Fruit fly (Drosophila melanogaster) whole organism, prepupa: ENCODE results near the gene dhd.

Source experiments
- Blimp-1 ChIP-seq: fragments of 200-800 bp; sonication (Bioruptor generic); optimal IDR thresholded peaks from 3 replicates; lab custom pipeline; 2017; ENCODE audit warnings: missing biosample characterization, missing genetic modification characterization, mild to moderate bottlenecking, moderate library complexity, missing genetic modification reagents
- CG10669 ChIP-seq: fragments of 200-800 bp; sonication (Bioruptor generic); optimal IDR thresholded peaks from 3 replicates; lab custom pipeline; 2018; ENCODE audit warnings: missing biosample characterization, mild to moderate bottlenecking, missing genetic modification characterization, moderate library complexity
- CG11294 ChIP-seq: fragments of 200-800 bp; sonication (Bioruptor generic); IDR thresholded peaks from 2 replicates; pipeline ENCODE4 v1.3.6; 2022; ENCODE audit warnings: missing biosample characterization, missing genetic modification characterization
- CG11762 ChIP-seq: fragments of 200-800 bp; sonication (Bioruptor generic); optimal IDR thresholded peaks from 3 replicates; lab custom pipeline; 2016; ENCODE audit warnings: missing biosample characterization, missing genetic modification characterization; ENCODE audit not compliant: insufficient read depth
- CG11902 ChIP-seq: fragments of 200-800 bp; sonication (Bioruptor generic); optimal IDR thresholded peaks from 3 replicates; lab custom pipeline; 2016; ENCODE audit warnings: missing biosample characterization, missing genetic modification characterization
- CG15336 ChIP-seq: fragments of 200-800 bp; sonication (Bioruptor generic); IDR thresholded peaks from 2 replicates; pipeline ENCODE4 v1.3.6; 2022; ENCODE audit warnings: missing biosample characterization, missing genetic modification characterization
- CG16779 ChIP-seq: fragments of 200-800 bp; sonication (Bioruptor generic); optimal IDR thresholded peaks from 3 replicates; lab custom pipeline; 2017; ENCODE audit warnings: missing biosample characterization, mild to moderate bottlenecking, missing genetic modification characterization
- CG3032 ChIP-seq: fragments of 200-800 bp; optimal IDR thresholded peaks from 2 replicates; lab custom pipeline; 2019; ENCODE audit warnings: missing biosample characterization, mild to moderate bottlenecking, missing genetic modification characterization, moderate library complexity
- CG31627 ChIP-seq: fragments of 200-800 bp; sonication (Bioruptor generic); optimal IDR thresholded peaks from 3 replicates; lab custom pipeline; 2016; ENCODE audit warnings: missing biosample characterization, missing genetic modification characterization
- CG34406 ChIP-seq: fragments of 200-800 bp; sonication (Bioruptor generic); optimal IDR thresholded peaks from 3 replicates; lab custom pipeline; 2016; ENCODE audit warnings: missing biosample characterization, missing genetic modification characterization
- CG6792 ChIP-seq: fragments of 200-800 bp; sonication (Bioruptor generic); optimal IDR thresholded peaks from 3 replicates; lab custom pipeline; 2016; ENCODE audit warnings: missing biosample characterization, missing genetic modification characterization
- CG6808 ChIP-seq: fragments of 200-800 bp; sonication (Bioruptor generic); optimal IDR thresholded peaks from 3 replicates; lab custom pipeline; 2017; ENCODE audit warnings: missing biosample characterization, missing genetic modification characterization, mild to moderate bottlenecking, moderate library complexity, missing genetic modification reagents
- CG7368 ChIP-seq: fragments of 200-800 bp; sonication (Bioruptor generic); optimal IDR thresholded peaks from 3 replicates; lab custom pipeline; 2016; ENCODE audit warnings: missing biosample characterization, missing genetic modification characterization
- CG8632 ChIP-seq: fragments of 200-800 bp; sonication (Bioruptor generic); optimal IDR thresholded peaks from 3 replicates; lab custom pipeline; 2016; ENCODE audit warnings: missing biosample characterization, missing genetic modification characterization
- CG9139 ChIP-seq: fragments of 200-800 bp; sonication (Bioruptor generic); optimal IDR thresholded peaks from 3 replicates; lab custom pipeline; 2017; ENCODE audit warnings: missing biosample characterization, mild to moderate bottlenecking, missing genetic modification characterization
- Eip75B ChIP-seq: fragments of 200-800 bp; sonication (Bioruptor generic); optimal IDR thresholded peaks from 3 replicates; lab custom pipeline; 2016; ENCODE audit warnings: missing biosample characterization, missing genetic modification characterization
- Eip78C ChIP-seq: fragments of 200-800 bp; sonication (Bioruptor generic); peaks from one replicate; lab custom pipeline; 2016; ENCODE audit warnings: missing biosample characterization, missing genetic modification characterization
- Eip93F ChIP-seq: fragments of 200-800 bp; sonication (Bioruptor generic); optimal IDR thresholded peaks from 2 replicates; lab custom pipeline; 2016; ENCODE audit warnings: missing biosample characterization, mild to moderate bottlenecking, missing genetic modification characterization
- Ets21C ChIP-seq: fragments of 200-800 bp; sonication (Bioruptor generic); optimal IDR thresholded peaks from 3 replicates; lab custom pipeline; 2016; ENCODE audit warnings: missing biosample characterization, missing genetic modification characterization
- Ets96B ChIP-seq: fragments of 200-800 bp; optimal IDR thresholded peaks from 2 replicates; lab custom pipeline; 2019; ENCODE audit warnings: missing biosample characterization, mild to moderate bottlenecking, missing genetic modification characterization, moderate library complexity
- Gug ChIP-seq: fragments of 200-800 bp; sonication (Bioruptor generic); IDR thresholded peaks from 2 replicates; pipeline ENCODE4 v1.3.6; 2022; ENCODE audit warnings: missing biosample characterization, missing genetic modification characterization
- Hr39 ChIP-seq: fragments of 200-800 bp; sonication (Bioruptor generic); optimal IDR thresholded peaks from 2 replicates; lab custom pipeline; 2016; ENCODE audit warnings: missing biosample characterization, missing genetic modification characterization
- Lpt ChIP-seq: fragments of 200-800 bp; sonication (Bioruptor generic); optimal IDR thresholded peaks from 3 replicates; lab custom pipeline; 2016; ENCODE audit warnings: missing biosample characterization, missing genetic modification characterization
- Met ChIP-seq: fragments of 200-800 bp; sonication (Bioruptor generic); optimal IDR thresholded peaks from 3 replicates; lab custom pipeline; 2016; ENCODE audit warnings: missing biosample characterization, missing genetic modification characterization
- OdsH ChIP-seq: fragments of 200-800 bp; sonication (Bioruptor generic); optimal IDR thresholded peaks from 3 replicates; lab custom pipeline; 2016; ENCODE audit warnings: missing biosample characterization, missing genetic modification characterization
- Smox ChIP-seq: fragments of 200-800 bp; sonication (Bioruptor generic); optimal IDR thresholded peaks from 3 replicates; lab custom pipeline; 2016; ENCODE audit warnings: missing biosample characterization, missing genetic modification characterization
- Sox102F ChIP-seq: fragments of 200-800 bp; sonication (Bioruptor generic); optimal IDR thresholded peaks from 2 replicates; lab custom pipeline; 2016; ENCODE audit warnings: missing biosample characterization, mild to moderate bottlenecking, missing genetic modification characterization
- Sox14 ChIP-seq: fragments of 200-800 bp; sonication (Bioruptor generic); optimal IDR thresholded peaks from 3 replicates; lab custom pipeline; 2016; ENCODE audit warnings: missing biosample characterization, missing genetic modification characterization
- Sox15 ChIP-seq: fragments of 200-800 bp; sonication (Bioruptor generic); optimal IDR thresholded peaks from 3 replicates; lab custom pipeline; 2016; ENCODE audit warnings: missing biosample characterization, missing genetic modification characterization
- achi ChIP-seq: fragments of 200-800 bp; sonication (Bioruptor generic); optimal IDR thresholded peaks from 3 replicates; lab custom pipeline; 2016; ENCODE audit warnings: missing biosample characterization, missing genetic modification characterization
- acj6 ChIP-seq: fragments of 200-800 bp; sonication (Bioruptor generic); optimal IDR thresholded peaks from 3 replicates; lab custom pipeline; 2016; ENCODE audit warnings: missing biosample characterization, missing genetic modification characterization
- cyc ChIP-seq: fragments of 200-800 bp; sonication (Bioruptor generic); optimal IDR thresholded peaks from 3 replicates; lab custom pipeline; 2016; ENCODE audit warnings: missing biosample characterization, missing genetic modification characterization
- dsx ChIP-seq: fragments of 200-800 bp; optimal IDR thresholded peaks from 3 replicates; lab custom pipeline; 2019; ENCODE audit warnings: missing biosample characterization, mild to moderate bottlenecking, missing genetic modification characterization, moderate library complexity; ENCODE audit not compliant: poor library complexity, severe bottlenecking
- eg ChIP-seq: fragments of 200-800 bp; sonication (Bioruptor generic); IDR thresholded peaks from 3 replicates; pipeline ENCODE4 v1.3.6; 2022; ENCODE audit warnings: missing biosample characterization, missing genetic modification characterization
- fd59A ChIP-seq: fragments of 200-800 bp; sonication (Bioruptor generic); optimal IDR thresholded peaks from 2 replicates; lab custom pipeline; 2017; ENCODE audit warnings: missing biosample characterization, mild to moderate bottlenecking, missing genetic modification characterization, missing genetic modification reagents
- fd85E ChIP-seq: fragments of 200-800 bp; sonication (Bioruptor generic); optimal IDR thresholded peaks from 3 replicates; lab custom pipeline; 2016; ENCODE audit warnings: missing biosample characterization, missing genetic modification characterization
- fkh ChIP-seq: fragments of 200-800 bp; sonication (Bioruptor generic); optimal IDR thresholded peaks from 3 replicates; lab custom pipeline; 2017; ENCODE audit warnings: missing biosample characterization, mild to moderate bottlenecking, missing genetic modification characterization, moderate library complexity
- net ChIP-seq: fragments of 200-800 bp; sonication (Bioruptor generic); optimal IDR thresholded peaks from 3 replicates; lab custom pipeline; 2016; ENCODE audit warnings: missing biosample characterization, missing genetic modification characterization
- salr ChIP-seq, 2 experiments: fragments of 200-800 bp; sonication (Bioruptor generic); optimal IDR thresholded peaks; 3 replicates each; lab custom pipeline; 2016 to 2018; ENCODE audit warnings: missing biosample characterization in 2 of 2, missing genetic modification characterization in 2 of 2, mild to moderate bottlenecking in 1 of 2
- spab ChIP-seq: fragments of 200-800 bp; sonication (Bioruptor generic); optimal IDR thresholded peaks from 2 replicates; lab custom pipeline; 2017; ENCODE audit warnings: missing biosample characterization, mild to moderate bottlenecking, missing genetic modification characterization, missing genetic modification reagents
- ss ChIP-seq, 2 experiments: fragments of 200-800 bp; sonication (Bioruptor generic); optimal IDR thresholded peaks; 2 replicates in 1 of 2; 3 replicates in 1 of 2; lab custom pipeline; 2017 to 2018; ENCODE audit warnings: mild to moderate bottlenecking in 2 of 2, missing biosample characterization in 2 of 2, missing genetic modification characterization in 2 of 2, moderate library complexity in 1 of 2
- topi ChIP-seq: fragments of 200-800 bp; sonication (Bioruptor generic); optimal IDR thresholded peaks from 3 replicates; lab custom pipeline; 2016; ENCODE audit warnings: missing biosample characterization, missing genetic modification characterization

The dhd gene

DNA sequence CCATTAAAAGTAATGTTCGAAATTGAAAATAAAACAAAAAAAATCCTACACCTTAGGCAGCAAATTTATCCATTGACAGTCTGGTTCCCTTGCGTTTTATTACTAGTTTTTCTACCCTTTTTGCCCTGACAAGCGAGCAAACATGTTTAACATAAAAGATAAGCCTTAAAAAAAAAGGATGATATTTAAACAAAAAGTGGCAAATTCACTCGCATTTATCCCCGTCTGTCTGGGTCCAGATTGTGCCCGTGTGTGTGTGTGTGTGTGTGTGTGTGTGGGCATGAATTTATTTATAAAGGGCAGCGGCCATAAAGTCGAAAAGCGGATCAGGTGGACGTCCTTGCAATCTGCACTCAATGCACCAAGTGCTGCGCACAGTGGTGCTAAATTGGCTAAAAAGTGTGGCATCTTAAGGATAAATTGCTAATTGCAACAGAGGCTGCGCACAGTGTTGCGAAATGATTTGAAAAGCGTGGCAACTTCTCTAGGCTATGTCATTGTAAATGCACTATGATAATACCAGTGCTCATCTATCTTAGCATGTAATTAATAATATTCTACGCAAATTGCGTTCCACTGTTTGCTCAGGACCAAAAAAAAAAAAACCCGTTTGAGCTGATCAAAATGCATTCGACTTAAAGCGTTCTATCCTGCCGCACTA lies 11.2 kb upstream of the dhd start (continued):
- peak; percentile 66 for TF ChIP-seq CG7368 (GFP tag; lab: Kevin White, UChicago)
- TF ChIP-seq CG11902 = peak; percentile 21
- TF ChIP-seq Blimp-1 (GFP tag; lab: Kevin White, UChicago) = no peak
- peak; percentile 34 for TF ChIP-seq CG34406
- TF ChIP-seq Lpt (GFP tag; lab: Kevin White, UChicago) = no peak
- peak; percentile 61 for TF ChIP-seq spab (GFP tag; lab: Kevin White, UChicago)
- peak; percentile 29 for TF ChIP-seq OdsH (GFP tag; lab: Kevin White, UChicago)
- peak; percentile 52 for TF ChIP-seq CG8632 (GFP tag; lab: Kevin White, UChicago)
- no peak for TF ChIP-seq CG11294 (GFP tag; lab: Robert Waterston, UW)
- peak; percentile 3 for TF ChIP-seq dsx (GFP tag; lab: Kevin White, UChicago)
- peak in 1 of 2 experiments; percentile 51 for TF ChIP-seq salr (GFP tag; optimal IDR thresholded peaks at IDR 0.05; lab: Kevin White, UChicago)
- TF ChIP-seq acj6 = peak; percentile 40
- TF ChIP-seq CG3032 (tag; lab: Kevin White, UChicago) = peak; percentile 65
- TF ChIP-seq CG6792 (GFP tag; lab: Kevin White, UChicago) = peak; percentile 53
- TF ChIP-seq fd85E = no peak
- TF ChIP-seq CG15336 (GFP tag; lab: Robert Waterston, UW) = no peak
- peak; percentile 46 for TF ChIP-seq achi (GFP tag; lab: Kevin White, UChicago)
- peak; percentile 45 to 71 for TF ChIP-seq ss (GFP tag; optimal IDR thresholded peaks at IDR 0.05; lab: Kevin White, UChicago)
- TF ChIP-seq Ets96B = peak; percentile 54
- peak; percentile 65 for TF ChIP-seq fd59A (GFP tag; lab: Kevin White, UChicago)
- TF ChIP-seq topi (GFP tag; lab: Kevin White, UChicago) = peak; percentile 55
- TF ChIP-seq Smox = no peak
- peak; percentile 44 for TF ChIP-seq Sox102F (GFP tag; lab: Kevin White, UChicago)
- no peak for TF ChIP-seq Eip93F (GFP tag; lab: Kevin White, UChicago)
- TF ChIP-seq cyc (GFP tag; lab: Kevin White, UChicago) = peak; percentile 30
- TF ChIP-seq Sox15 (GFP tag; lab: Kevin White, UChicago) = peak; percentile 27
- peak; percentile 67 for TF ChIP-seq Sox14 (GFP tag; lab: Kevin White, UChicago)
- no peak for TF ChIP-seq eg
- peak; percentile 46 for TF ChIP-seq Hr39 (GFP tag; lab: Kevin White, UChicago)
- TF ChIP-seq Eip75B (GFP tag; lab: Kevin White, UChicago) = peak; percentile 75
- TF ChIP-seq Eip78C (GFP tag; lab: Kevin White, UChicago) = peak; percentile 91

DNA sequence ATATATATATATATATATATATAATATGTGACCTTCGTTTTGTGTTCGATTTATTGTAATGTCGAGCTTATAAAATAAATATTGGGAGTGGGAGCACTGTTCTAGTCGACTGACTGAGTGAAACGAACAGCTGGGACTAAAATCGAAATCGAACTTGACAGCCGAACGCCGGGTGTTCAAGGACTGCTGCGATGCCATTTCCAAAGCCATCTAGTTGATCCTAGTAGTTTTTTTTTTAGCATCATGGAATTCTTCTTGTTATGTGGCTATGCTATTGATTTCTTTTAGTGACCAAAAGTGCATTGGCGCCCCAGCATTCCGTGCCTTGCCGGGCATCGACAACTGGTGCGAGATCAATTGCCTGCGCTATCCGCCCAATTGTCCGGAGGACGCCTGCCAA lies 6.4 kb upstream of the dhd start, which contains the start of gene CG3323:
Gene CG3323 (minus strand): TSS at position 101 of the 400 bp plus-strand sequence.
- TF ChIP-seq CG6808 (no peak), Hr39 (GFP tag; lab: Kevin White, UChicago) (no peak), CG34406 (no peak), Gug (GFP tag; lab: Robert Waterston, UW) (no peak), ss (GFP tag; optimal IDR thresholded peaks at IDR 0.05; lab: Kevin White, UChicago) (no peak), CG3032 (tag; lab: Kevin White, UChicago) (no peak), salr (GFP tag; optimal IDR thresholded peaks at IDR 0.05; lab: Kevin White, UChicago) (no peak), CG11762 (GFP tag; lab: Kevin White, UChicago) (no peak)

dm6 chrX:5307317-5307716 lies 4.7 kb upstream of the dhd start, which contains the start of gene CG17764:
TSS of gene CG17764 (minus strand) at chrX:5307417.
- TF ChIP-seq topi (GFP tag; lab: Kevin White, UChicago) (no peak), fkh (GFP tag; lab: Kevin White, UChicago) (no peak), CG10669 (GFP tag; lab: Kevin White, UChicago) (no peak), spab (GFP tag; lab: Kevin White, UChicago) (no peak), Gug (GFP tag; lab: Robert Waterston, UW) (no peak), CG16779 (tag; lab: Kevin White, UChicago) (no peak), net (no peak), Met (GFP tag; lab: Kevin White, UChicago) (no peak), CG31627 (no peak), Ets96B (no peak), Smox (no peak), fd85E (no peak), Sox14 (GFP tag; lab: Kevin White, UChicago) (no peak), CG11902 (no peak), Ets21C (no peak), CG9139 (no peak), Lpt (GFP tag; lab: Kevin White, UChicago) (no peak), CG3032 (tag; lab: Kevin White, UChicago) (no peak)
